Fruit fly (Drosophila melanogaster) whole organism, embryonic: ENCODE results near the gene CG15308.
A peak's percentile ranks its signal among the peaks of the same experiment; 100 is the strongest.

ENCODE experiments used
- Blimp-1 ChIP-seq: fragments of 200-800 bp; sonication (Bioruptor generic); optimal IDR thresholded peaks from 3 replicates; lab custom pipeline; 2018; ENCODE audit warnings: missing biosample characterization, missing genetic modification characterization, mild to moderate bottlenecking, moderate library complexity, missing genetic modification reagents
- C15 ChIP-seq: fragments of 200-800 bp; sonication (Bioruptor generic); IDR thresholded peaks from 3 replicates; pipeline ENCODE4 v1.3.6; 2022; ENCODE audit warnings: missing biosample characterization, missing genetic modification characterization
- CG10565 ChIP-seq: fragments of 200-800 bp; sonication (Bioruptor generic); optimal IDR thresholded peaks from 3 replicates; lab custom pipeline; 2016; ENCODE audit warnings: missing biosample characterization, mild to moderate bottlenecking, missing genetic modification characterization
- CG11398 ChIP-seq: fragments of 200-800 bp; sonication (Bioruptor generic); optimal IDR thresholded peaks from 2 replicates; lab custom pipeline; 2016; ENCODE audit warnings: missing biosample characterization, missing genetic modification characterization
- CG13123 ChIP-seq: fragments of 200-800 bp; sonication (Bioruptor generic); optimal IDR thresholded peaks from 2 replicates; lab custom pipeline; 2016; ENCODE audit warnings: missing biosample characterization, missing genetic modification characterization
- CG13424 ChIP-seq: fragments of 200-800 bp; sonication (Bioruptor generic); optimal IDR thresholded peaks from 2 replicates; lab custom pipeline; 2019; ENCODE audit warnings: missing biosample characterization, mild to moderate bottlenecking, missing genetic modification characterization, moderate library complexity
- CG18011 ChIP-seq: fragments of 200-800 bp; sonication (Bioruptor generic); optimal IDR thresholded peaks from 2 replicates; lab custom pipeline; 2017; ENCODE audit warnings: missing biosample characterization, missing genetic modification characterization, mild to moderate bottlenecking, moderate library complexity, missing genotype
- CG2120 ChIP-seq: fragments of 200-800 bp; sonication (Bioruptor generic); optimal IDR thresholded peaks from 3 replicates; lab custom pipeline; 2016; ENCODE audit warnings: missing biosample characterization, missing genetic modification characterization
- CG2889 ChIP-seq: fragments of 200-800 bp; sonication (Bioruptor generic); IDR thresholded peaks from 3 replicates; pipeline ENCODE4 v1.3.6; 2022; ENCODE audit warnings: missing biosample characterization, missing genetic modification characterization
- CG32772 ChIP-seq: fragments of 200-800 bp; sonication (Bioruptor generic); IDR thresholded peaks from 2 replicates; pipeline ENCODE4 v1.3.6; 2022; ENCODE audit warnings: missing biosample characterization, missing genetic modification characterization
- CG4360 ChIP-seq: fragments of 200-800 bp; sonication (Bioruptor generic); IDR thresholded peaks from 2 replicates; pipeline ENCODE4 v1.3.6; 2022; ENCODE audit warnings: missing biosample characterization, missing genetic modification characterization
- CG5245 ChIP-seq: fragments of 200-800 bp; sonication (Bioruptor generic); optimal IDR thresholded peaks from 3 replicates; lab custom pipeline; 2016; ENCODE audit warnings: missing biosample characterization, missing genetic modification characterization
- CG8478 ChIP-seq: fragments of >200 bp; optimal IDR thresholded peaks from 2 replicates; lab custom pipeline; 2018
- CG8765 ChIP-seq: fragments of 200-800 bp; sonication (Bioruptor generic); IDR thresholded peaks from 2 replicates; pipeline ENCODE4 v1.3.6; 2022; ENCODE audit warnings: missing biosample characterization, missing genetic modification characterization
- CG9215 ChIP-seq: fragments of 200-800 bp; sonication (Bioruptor generic); IDR thresholded peaks from 2 replicates; pipeline ENCODE4 v1.3.6; 2022; ENCODE audit warnings: missing biosample characterization, missing genetic modification characterization
- CHES-1-like ChIP-seq: fragments of 200-800 bp; sonication (Bioruptor generic); optimal IDR thresholded peaks from 2 replicates; lab custom pipeline; 2016; ENCODE audit warnings: missing biosample characterization, missing genetic modification characterization
- D ChIP-seq, 2 experiments: fragments of 200-800 bp in 1 of 2; fragments of >200 bp in 1 of 2; sonication (Bioruptor generic) in 1 of 2; optimal IDR thresholded peaks; 2 replicates in 1 of 2; 3 replicates in 1 of 2; lab custom pipeline; 2017; ENCODE audit warnings: mild to moderate bottlenecking in 1 of 2, missing biosample characterization in 1 of 2, missing genetic modification characterization in 1 of 2, missing genetic modification reagents in 1 of 2
- D19A ChIP-seq: fragments of 200-800 bp; optimal IDR thresholded peaks from 3 replicates; lab custom pipeline; 2019; ENCODE audit warnings: missing biosample characterization, mild to moderate bottlenecking, missing genetic modification characterization, moderate library complexity
- Dref ChIP-seq: fragments of 200-800 bp; sonication (Bioruptor generic); IDR thresholded peaks from 2 replicates; pipeline ENCODE4 v1.3.6; 2022; ENCODE audit warnings: missing biosample characterization, missing genetic modification characterization
- E2f2 ChIP-seq: fragments of 200-800 bp; sonication (Bioruptor generic); IDR thresholded peaks from 2 replicates; pipeline ENCODE4 v1.3.6; 2022; ENCODE audit warnings: missing biosample characterization, missing genetic modification characterization
- Eip74EF ChIP-seq, 2 experiments: fragments of 200-800 bp in 1 of 2; fragments of >200 bp in 1 of 2; sonication (Bioruptor generic) in 1 of 2; optimal IDR thresholded peaks; 2 replicates each; lab custom pipeline; 2017 to 2019; ENCODE audit warnings: missing biosample characterization in 2 of 2, missing genetic modification characterization in 2 of 2, mild to moderate bottlenecking in 1 of 2, moderate library complexity in 1 of 2
- Hand ChIP-seq: fragments of 200-800 bp; sonication (Bioruptor generic); optimal IDR thresholded peaks from 2 replicates; lab custom pipeline; 2017; ENCODE audit warnings: mild to moderate bottlenecking, missing biosample characterization, missing genetic modification reagents, missing genetic modification characterization
- Hsf ChIP-seq: fragments of 200-800 bp; sonication (Bioruptor generic); optimal IDR thresholded peaks from 3 replicates; lab custom pipeline; 2016; ENCODE audit warnings: missing biosample characterization, missing genetic modification characterization
- Max ChIP-seq: fragments of 200-800 bp; sonication (Bioruptor generic); optimal IDR thresholded peaks from 2 replicates; lab custom pipeline; 2016; ENCODE audit warnings: missing biosample characterization, mild to moderate bottlenecking, missing genetic modification characterization
- Meics ChIP-seq: fragments of 200-800 bp; sonication (Bioruptor generic); optimal IDR thresholded peaks from 2 replicates; lab custom pipeline; 2017; ENCODE audit warnings: missing biosample characterization, mild to moderate bottlenecking, missing genetic modification characterization
- Poxn ChIP-seq: fragments of 200-800 bp; sonication (Bioruptor generic); IDR thresholded peaks from 2 replicates; pipeline ENCODE4 v1.3.6; 2022; ENCODE audit warnings: missing biosample characterization, missing genetic modification characterization
- Ptx1 ChIP-seq: fragments of 200-800 bp; sonication (Bioruptor generic); IDR thresholded peaks from 2 replicates; pipeline ENCODE4 v1.3.6; 2022; ENCODE audit warnings: missing biosample characterization, missing genetic modification characterization
- Scr ChIP-seq: fragments of 200-800 bp; sonication (Bioruptor generic); IDR thresholded peaks from 2 replicates; pipeline ENCODE4 v1.3.6; 2022; ENCODE audit warnings: missing biosample characterization, missing genetic modification characterization; ENCODE audit not compliant: partially characterized antibody
- Side ChIP-seq: fragments of 200-800 bp; sonication (Bioruptor generic); optimal IDR thresholded peaks from 2 replicates; lab custom pipeline; 2016; ENCODE audit warnings: missing biosample characterization, missing genetic modification characterization
- YL-1 ChIP-seq: fragments of 200-800 bp; sonication (Bioruptor generic); optimal IDR thresholded peaks from 3 replicates; lab custom pipeline; 2017; ENCODE audit warnings: missing biosample characterization, mild to moderate bottlenecking, missing genetic modification characterization
- abd-A ChIP-seq: fragments of 200-800 bp; sonication (Bioruptor generic); optimal IDR thresholded peaks from 3 replicates; lab custom pipeline; 2019; ENCODE audit warnings: missing biosample characterization, mild to moderate bottlenecking, missing genetic modification characterization, moderate library complexity
- crp ChIP-seq, 2 experiments: fragments of 200-800 bp; sonication (Bioruptor generic); optimal IDR thresholded peaks; 2 replicates in 1 of 2; 3 replicates in 1 of 2; lab custom pipeline; 2017; ENCODE audit warnings: missing biosample characterization in 2 of 2, missing genetic modification characterization in 2 of 2, mild to moderate bottlenecking in 1 of 2, moderate library complexity in 1 of 2
- jing ChIP-seq: fragments of 200-800 bp; sonication (Bioruptor generic); optimal IDR thresholded peaks from 2 replicates; lab custom pipeline; 2018; ENCODE audit warnings: missing biosample characterization, mild to moderate bottlenecking, missing genetic modification characterization
- peb ChIP-seq: fragments of 200-800 bp; sonication (Bioruptor generic); IDR thresholded peaks from 2 replicates; pipeline ENCODE4 v1.3.6; 2022; ENCODE audit warnings: missing biosample characterization, missing genetic modification characterization
- pfk ChIP-seq: fragments of 200-800 bp; sonication (Bioruptor generic); optimal IDR thresholded peaks from 2 replicates; lab custom pipeline; 2018; ENCODE audit warnings: missing biosample characterization, mild to moderate bottlenecking, missing genetic modification characterization, moderate library complexity
- sd ChIP-seq: fragments of 200-800 bp; sonication (Bioruptor generic); optimal IDR thresholded peaks from 3 replicates; lab custom pipeline; 2018; ENCODE audit warnings: missing biosample characterization, mild to moderate bottlenecking, missing genetic modification characterization, moderate library complexity
- zfh1 ChIP-seq: fragments of 200-800 bp; sonication (Bioruptor generic); IDR thresholded peaks from 3 replicates; pipeline ENCODE4 v1.3.6; 2022; ENCODE audit warnings: missing biosample characterization, missing genetic modification characterization

CG15308 gene

DNA sequence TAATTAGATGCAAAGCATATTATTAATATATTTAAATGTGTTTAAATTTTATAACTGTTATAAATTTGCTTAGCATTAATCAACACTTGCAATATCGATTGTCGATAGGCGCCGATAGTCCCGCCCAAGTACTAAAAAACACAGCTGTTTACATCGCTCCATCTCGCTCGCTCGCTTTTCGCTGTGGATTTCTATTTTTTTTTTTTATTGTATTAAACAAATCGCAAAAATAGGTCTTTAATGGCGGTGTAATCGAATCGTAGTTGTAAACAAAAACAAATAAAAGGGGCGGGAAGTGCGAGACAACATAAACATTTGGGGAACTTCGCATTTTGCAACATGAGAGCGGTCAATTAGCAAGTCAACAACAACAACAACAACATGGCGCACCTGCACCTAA lies 1.0 kb upstream of the CG15308 start, which contains the start of gene CG34408 (continued):
- TF ChIP-seq Hsf (GFP tag; lab: Kevin White, UChicago) (no peak), CHES-1-like (GFP tag; lab: Kevin White, UChicago) (no peak), D (optimal IDR thresholded peaks at IDR 0.05; lab: Kevin White, UChicago) (no peak), D (GFP tag; optimal IDR thresholded peaks at IDR 0.05; lab: Kevin White, UChicago) (no peak), YL-1 (GFP tag; lab: Kevin White, UChicago) (peak; percentile 83), CG2120 (GFP tag; lab: Kevin White, UChicago) (no peak), peb (GFP tag; lab: Robert Waterston, UW) (no peak), crp (GFP tag; optimal IDR thresholded peaks at IDR 0.05; lab: Kevin White, UChicago) (peak; percentile 17 to 83), jing (GFP tag; lab: Kevin White, UChicago) (no peak), Eip74EF (GFP tag; optimal IDR thresholded peaks at IDR 0.05; lab: Kevin White, UChicago) (no peak), CG8478 (lab: Kevin White, UChicago) (no peak), CG4360 (peak; percentile 91), CG8765 (no peak), zfh1 (no peak), CG18011 (GFP tag; lab: Kevin White, UChicago) (no peak), Meics (GFP tag; lab: Kevin White, UChicago) (no peak), CG32772 (0 out of 2 replicates have a peak, but pooled peaks have one; percentile 30), Max (GFP tag; lab: Kevin White, UChicago) (no peak), C15 (no peak), Side (GFP tag; lab: Kevin White, UChicago) (no peak), CG10565 (GFP tag; lab: Kevin White, UChicago) (no peak), CG2889 (GFP tag; lab: Robert Waterston, UW) (no peak), E2f2 (GFP tag; lab: Robert Waterston, UW) (peak; percentile 42; the same call in 1 of the 2 replicates), CG13424 (tag; lab: Kevin White, UChicago) (no peak), Poxn (GFP tag; lab: Robert Waterston, UW) (no peak), Scr (GFP tag; lab: Robert Waterston, UW) (peak; percentile 20; the same call in 1 of the 2 replicates), Ptx1 (GFP tag; lab: Robert Waterston, UW) (no peak), Dref (GFP tag; lab: Robert Waterston, UW) (peak; percentile 72), Hand (GFP tag; lab: Kevin White, UChicago) (no peak), CG13123 (GFP tag; lab: Kevin White, UChicago) (no peak), pfk (no peak), CG5245 (GFP tag; lab: Kevin White, UChicago) (no peak), CG9215 (no peak)

DNA sequence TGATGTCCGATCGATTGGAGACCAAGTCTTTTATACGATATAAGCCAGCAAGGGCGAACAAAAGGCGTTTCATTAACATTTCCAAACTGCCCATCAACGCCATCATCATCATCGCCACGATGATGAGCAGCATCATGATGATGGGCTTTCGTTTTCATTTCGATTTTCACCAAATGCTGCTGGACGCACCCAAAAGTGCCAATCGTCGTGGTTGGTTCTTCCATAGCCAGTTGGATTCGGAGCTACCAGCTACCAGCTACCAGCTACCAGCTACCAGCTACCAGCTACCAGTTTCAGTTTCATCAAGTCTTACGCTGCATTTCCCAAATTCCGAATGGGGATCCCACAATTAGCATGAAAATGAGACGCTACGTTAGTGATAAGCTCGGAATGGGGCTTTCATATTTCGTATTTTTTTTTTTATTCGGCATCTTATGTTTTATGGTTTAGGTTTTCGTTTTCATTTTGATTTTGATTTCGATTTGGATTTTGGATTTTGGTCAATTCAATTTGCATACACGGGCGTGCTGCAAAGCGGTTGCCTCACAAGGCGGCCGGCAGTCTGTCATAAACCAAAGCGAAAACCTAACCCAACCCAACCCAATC lies 2.2 kb downstream of the CG15308 start, which contains the start of gene CG2962:
TSS of gene CG2962 (minus strand) at position 9 of the 606 bp plus-strand sequence.
- TF ChIP-seq CG4360 = no peak
- TF ChIP-seq D19A (tag; lab: Kevin White, UChicago) = no peak
- TF ChIP-seq CG11398 = no peak
- peak; percentile 57 for TF ChIP-seq sd (tag; lab: Kevin White, UChicago)
- peak; percentile 48 for TF ChIP-seq abd-A
- peak; percentile 94 for TF ChIP-seq Blimp-1
